Worm (Caenorhabditis elegans) whole organism, L1 larva: ENCODE results near the gene D2085.7.
A peak's percentile ranks its signal among the peaks of the same experiment; 100 is the strongest.

Source experiments
- C04F5.9 ChIP-seq: sonication (generic microtip); optimal IDR thresholded peaks from 2 replicates; lab custom pipeline; 2016; ENCODE audit warnings: missing genetic modification characterization, missing compliant biosample characterization
- C34B4.2 ChIP-seq: sonication (generic microtip); optimal IDR thresholded peaks from 2 replicates; lab custom pipeline; 2017; ENCODE audit warnings: mild to moderate bottlenecking, missing genetic modification characterization, missing compliant biosample characterization
- F16B12.6 ChIP-seq: fragments of 150-350 bp; optimal IDR thresholded peaks from 2 replicates; lab custom pipeline; 2014; ENCODE audit warnings: missing biosample characterization, missing genetic modification characterization
- Y116A8C.19 ChIP-seq: sonication (generic microtip); optimal IDR thresholded peaks from 2 replicates; lab custom pipeline; 2016; ENCODE audit warnings: missing compliant biosample characterization, missing genetic modification characterization, borderline replicate concordance
- aha-1 ChIP-seq: fragments of 150-350 bp; optimal IDR thresholded peaks from 2 replicates; lab custom pipeline; 2014; ENCODE audit warnings: missing biosample characterization, missing genetic modification characterization
- alr-1 ChIP-seq: fragments of 200-800 bp; sonication (Bioruptor generic); optimal IDR thresholded peaks from 2 replicates; lab custom pipeline; 2018; ENCODE audit warnings: borderline replicate concordance, mild to moderate bottlenecking, missing genetic modification characterization, missing compliant biosample characterization
- ama-1 ChIP-seq: fragments of 150-350 bp; optimal IDR thresholded peaks from 2 replicates; lab custom pipeline; 2014
- blmp-1 ChIP-seq: fragments of 150-350 bp; optimal IDR thresholded peaks from 2 replicates; lab custom pipeline; 2014; ENCODE audit warnings: missing biosample characterization, missing genetic modification characterization
- ceh-63 ChIP-seq: fragments of 200-800 bp; sonication (Bioruptor generic); optimal IDR thresholded peaks from 2 replicates; lab custom pipeline; 2018; ENCODE audit warnings: mild to moderate bottlenecking, missing genetic modification characterization, missing compliant biosample characterization
- ceh-82 ChIP-seq, 3 experiments: fragments of 150-350 bp in 1 of 3; sonication (generic microtip) in 2 of 3; optimal IDR thresholded peaks; 2 replicates each; lab custom pipeline; 2014 to 2017; ENCODE audit warnings: missing biosample characterization in 3 of 3, missing genetic modification characterization in 3 of 3
- ceh-88 ChIP-seq: fragments of 200-800 bp; sonication (Bioruptor generic); IDR thresholded peaks from 2 replicates; pipeline ENCODE4 v1.3.6; 2022; ENCODE audit warnings: missing genetic modification characterization, missing compliant biosample characterization
- ces-1 ChIP-seq: fragments of 150-350 bp; optimal IDR thresholded peaks from 2 replicates; lab custom pipeline; 2014; ENCODE audit warnings: missing biosample characterization, missing genetic modification reagents, missing genetic modification characterization
- efl-3 ChIP-seq: fragments of 200-800 bp; sonication (Bioruptor generic); optimal IDR thresholded peaks from 2 replicates; lab custom pipeline; 2018; ENCODE audit warnings: mild to moderate bottlenecking, missing genetic modification characterization, missing compliant biosample characterization
- egl-27 ChIP-seq, 2 experiments: fragments of 150-350 bp in 1 of 2; sonication (generic microtip); optimal IDR thresholded peaks; 3 replicates each; lab custom pipeline; 2017 to 2018; ENCODE audit warnings: missing biosample characterization in 2 of 2, missing genetic modification characterization in 2 of 2, missing genetic modification reagents in 2 of 2
- elt-2 ChIP-seq: sonication (generic microtip); optimal IDR thresholded peaks from 2 replicates; lab custom pipeline; 2016; ENCODE audit warnings: missing genetic modification characterization, mild to moderate bottlenecking, inconsistent platforms, missing compliant biosample characterization, missing genetic modification reagents
- elt-3 ChIP-seq, 6 experiments: fragments of 150-350 bp in 1 of 6; sonication (generic microtip); optimal IDR thresholded peaks; 2 replicates each; lab custom pipeline; 2017 to 2018; ENCODE audit warnings: missing biosample characterization in 6 of 6, missing genetic modification characterization in 6 of 6, inconsistent platforms in 1 of 6
- ets-5 ChIP-seq: fragments of 200-800 bp; sonication (Bioruptor generic); IDR thresholded peaks from 2 replicates; pipeline ENCODE4 v1.3.6; 2022; ENCODE audit warnings: missing genetic modification characterization, missing compliant biosample characterization
- fkh-8 ChIP-seq: sonication (generic microtip); optimal IDR thresholded peaks from 2 replicates; lab custom pipeline; 2016; ENCODE audit warnings: mild to moderate bottlenecking, missing genetic modification characterization, missing compliant biosample characterization
- fos-1 ChIP-seq: fragments of 150-350 bp; optimal IDR thresholded peaks from 2 replicates; lab custom pipeline; 2014; ENCODE audit warnings: missing biosample characterization, missing genetic modification characterization
- grh-1 ChIP-seq: fragments of 200-800 bp; sonication (Bioruptor generic); IDR thresholded peaks from 2 replicates; pipeline ENCODE4 v1.3.6; 2022; ENCODE audit warnings: missing genetic modification reagents, missing genetic modification characterization, missing compliant biosample characterization
- hlh-4 ChIP-seq: sonication (generic microtip); optimal IDR thresholded peaks from 2 replicates; lab custom pipeline; 2016; ENCODE audit warnings: mild to moderate bottlenecking, missing genetic modification characterization, missing compliant biosample characterization
- isw-1 ChIP-seq: fragments of 200-800 bp; sonication (Bioruptor generic); IDR thresholded peaks from 2 replicates; pipeline ENCODE4 v1.3.6; 2022; ENCODE audit warnings: missing genetic modification characterization, missing compliant biosample characterization
- jun-1 ChIP-seq: fragments of 150-350 bp; optimal IDR thresholded peaks from 2 replicates; lab custom pipeline; 2014; ENCODE audit warnings: missing biosample characterization, missing genetic modification reagents, missing genetic modification characterization
- lin-13 ChIP-seq: fragments of 150-350 bp; optimal IDR thresholded peaks from 2 replicates; lab custom pipeline; 2014; ENCODE audit warnings: missing biosample characterization, missing genetic modification reagents, missing genetic modification characterization
- lin-14 ChIP-seq: fragments of 200-800 bp; sonication (Bioruptor generic); optimal IDR thresholded peaks from 2 replicates; lab custom pipeline; 2018; ENCODE audit warnings: mild to moderate bottlenecking, missing genetic modification characterization, moderate library complexity, missing compliant biosample characterization
- lsy-2 ChIP-seq, 2 experiments: fragments of 150-350 bp; optimal IDR thresholded peaks; 2 replicates each; lab custom pipeline; 2014; ENCODE audit warnings: missing biosample characterization in 2 of 2, missing genetic modification characterization in 2 of 2
- mab-9 ChIP-seq: fragments of 200-800 bp; sonication (Bioruptor generic); IDR thresholded peaks from 2 replicates; pipeline ENCODE4 v1.3.6; 2022; ENCODE audit warnings: missing genetic modification reagents, missing genetic modification characterization, missing compliant biosample characterization
- nhr-12 ChIP-seq: sonication (generic microtip); optimal IDR thresholded peaks from 2 replicates; lab custom pipeline; 2017; ENCODE audit warnings: missing biosample characterization, missing genetic modification characterization
- nhr-20 ChIP-seq: sonication (generic microtip); optimal IDR thresholded peaks from 2 replicates; lab custom pipeline; 2016; ENCODE audit warnings: mild to moderate bottlenecking, missing genetic modification characterization, missing compliant biosample characterization
- nhr-47 ChIP-seq: sonication (generic microtip); optimal IDR thresholded peaks from 2 replicates; lab custom pipeline; 2016; ENCODE audit warnings: mild to moderate bottlenecking, missing genetic modification characterization, moderate library complexity, missing compliant biosample characterization
- nhr-76 ChIP-seq: sonication (generic microtip); optimal IDR thresholded peaks from 2 replicates; lab custom pipeline; 2017; ENCODE audit warnings: missing biosample characterization, missing genetic modification characterization
- nhr-77 ChIP-seq: fragments of 150-350 bp; optimal IDR thresholded peaks from 2 replicates; lab custom pipeline; 2014; ENCODE audit warnings: missing biosample characterization, missing genetic modification characterization
- rnt-1 ChIP-seq: sonication (generic microtip); optimal IDR thresholded peaks from 2 replicates; lab custom pipeline; 2016; ENCODE audit warnings: mild to moderate bottlenecking, missing genetic modification characterization, moderate library complexity, missing compliant biosample characterization
- snpc-4 ChIP-seq: fragments of 150-350 bp; optimal IDR thresholded peaks from 2 replicates; lab custom pipeline; 2014; ENCODE audit warnings: missing biosample characterization, missing genetic modification characterization
- sptf-1 ChIP-seq: fragments of 150-350 bp; optimal IDR thresholded peaks from 2 replicates; lab custom pipeline; 2014; ENCODE audit warnings: missing biosample characterization, missing genetic modification characterization
- sup-37 ChIP-seq: fragments of 200-800 bp; sonication (Bioruptor generic); optimal IDR thresholded peaks from 2 replicates; lab custom pipeline; 2018; ENCODE audit warnings: mild to moderate bottlenecking, missing genetic modification characterization, missing compliant biosample characterization
- tlp-1 ChIP-seq: fragments of 150-350 bp; optimal IDR thresholded peaks from 2 replicates; lab custom pipeline; 2014; ENCODE audit warnings: missing biosample characterization, missing genetic modification characterization
- unc-130 ChIP-seq: fragments of 150-350 bp; optimal IDR thresholded peaks from 2 replicates; lab custom pipeline; 2017; ENCODE audit warnings: missing biosample characterization, missing genetic modification characterization, inconsistent platforms
- unc-30 ChIP-seq: sonication (generic microtip); optimal IDR thresholded peaks from 2 replicates; lab custom pipeline; 2017; ENCODE audit warnings: missing biosample characterization, missing genetic modification characterization
- unc-62 ChIP-seq: fragments of 150-350 bp; optimal IDR thresholded peaks from 2 replicates; lab custom pipeline; 2014; ENCODE audit warnings: missing biosample characterization, missing genetic modification reagents, missing genetic modification characterization
- unc-98 ChIP-seq: fragments of 200-800 bp; sonication (Bioruptor generic); IDR thresholded peaks from 2 replicates; pipeline ENCODE4 v1.3.6; 2022; ENCODE audit warnings: missing genetic modification characterization, missing compliant biosample characterization
- zag-1 ChIP-seq: fragments of 150-350 bp; optimal IDR thresholded peaks from 2 replicates; lab custom pipeline; 2014; ENCODE audit warnings: missing biosample characterization, missing genetic modification characterization
- zip-4 ChIP-seq: fragments of 200-800 bp; sonication (Bioruptor generic); optimal IDR thresholded peaks from 2 replicates; lab custom pipeline; 2018; ENCODE audit warnings: mild to moderate bottlenecking, missing genetic modification characterization, moderate library complexity, missing compliant biosample characterization
- ztf-11 ChIP-seq, 2 experiments: sonication (generic microtip); optimal IDR thresholded peaks; 2 replicates each; lab custom pipeline; 2016 to 2017; ENCODE audit warnings: missing genetic modification characterization in 2 of 2, missing biosample characterization in 1 of 2, missing compliant biosample characterization in 1 of 2

The D2085.7 gene

ce11 chrII:8603567-8604359, 37.4 kb upstream of the D2085.7 start, which contains the start of gene suf-1 (continued):
- TF ChIP-seq lsy-2 (tag; optimal IDR thresholded peaks at IDR 0.05; lab: Kevin White, UChicago) (peak; percentile 43 to 85), isw-1 (GFP tag; lab: Robert Waterston, UW) (no peak), ceh-88 (no peak), unc-62 (GFP tag; lab: Kevin White, UChicago) (no peak), hlh-4 (tag; lab: Kevin White, UChicago) (no peak), snpc-4 (tag; lab: Kevin White, UChicago) (no peak), Y116A8C.19 (no peak), zag-1 (no peak), ces-1 (GFP tag; lab: Kevin White, UChicago) (no peak), elt-3 (tag; optimal IDR thresholded peaks at IDR 0.05; lab: Kevin White, UChicago) (peak in 1 of 6 experiments; percentile 2), unc-98 (no peak), alr-1 (tag; lab: Kevin White, UChicago) (no peak), zip-4 (GFP tag; lab: Kevin White, UChicago) (no peak), unc-30 (tag; lab: Kevin White, UChicago) (no peak), jun-1 (tag; lab: Kevin White, UChicago) (no peak), ceh-63 (no peak), lin-14 (no peak), mab-9 (GFP tag; lab: Robert Waterston, UW) (no peak), ceh-82 (tag; optimal IDR thresholded peaks at IDR 0.05; lab: Kevin White, UChicago) (no peak), nhr-76 (tag; lab: Kevin White, UChicago) (no peak), fos-1 (tag; lab: Kevin White, UChicago) (peak; percentile 0), fkh-8 (no peak), lin-13 (GFP tag; lab: Kevin White, UChicago) (no peak), sptf-1 (no peak), ama-1 (lab: Kevin White, UChicago) (peak; percentile 78), tlp-1 (tag; lab: Kevin White, UChicago) (no peak), C04F5.9 (tag; lab: Kevin White, UChicago) (no peak), ztf-11 (tag; optimal IDR thresholded peaks at IDR 0.05; lab: Kevin White, UChicago) (no peak), elt-2 (tag; lab: Kevin White, UChicago) (no peak), F16B12.6 (tag; lab: Kevin White, UChicago) (peak; percentile 78), unc-130 (no peak), blmp-1 (tag; lab: Kevin White, UChicago) (peak; percentile 35), ets-5 (GFP tag; lab: Robert Waterston, UW) (no peak), egl-27 (tag; optimal IDR thresholded peaks at IDR 0.05; lab: Kevin White, UChicago) (no peak), nhr-77 (no peak), aha-1 (tag; lab: Kevin White, UChicago) (no peak), C34B4.2 (tag; lab: Kevin White, UChicago) (no peak), nhr-20 (peak; percentile 30), nhr-12 (tag; lab: Kevin White, UChicago) (no peak), sup-37 (no peak), efl-3 (GFP tag; lab: Kevin White, UChicago) (no peak), grh-1 (GFP tag; lab: Robert Waterston, UW) (0 out of 2 replicates have a peak, but pooled peaks have one; percentile 25), nhr-47 (peak; percentile 39), rnt-1 (tag; lab: Kevin White, UChicago) (peak; percentile 46)
